Worm (Caenorhabditis elegans) whole organism, late embryonic: ENCODE measurements around the gene srg-65.

Experiments
- C08G9.2 ChIP-seq: sonication (generic microtip); optimal IDR thresholded peaks from 2 replicates; lab custom pipeline; 2016; ENCODE audit warnings: mild to moderate bottlenecking, missing genetic modification characterization, moderate library complexity, missing compliant biosample characterization
- C38D4.7 ChIP-seq: fragments of 200-800 bp; sonication (Bioruptor generic); optimal IDR thresholded peaks from 2 replicates; lab custom pipeline; 2018; ENCODE audit warnings: mild to moderate bottlenecking, missing genetic modification characterization, moderate library complexity, missing compliant biosample characterization
- K02D7.2 ChIP-seq: sonication (generic microtip); optimal IDR thresholded peaks from 2 replicates; lab custom pipeline; 2017; ENCODE audit warnings: mild to moderate bottlenecking, missing genetic modification characterization, missing compliant biosample characterization
- T23F11.4 ChIP-seq: fragments of 200-800 bp; sonication (Bioruptor generic); optimal IDR thresholded peaks from 2 replicates; lab custom pipeline; 2018; ENCODE audit warnings: mild to moderate bottlenecking, missing genetic modification characterization, missing compliant biosample characterization
- ama-1 ChIP-seq: fragments of 150-350 bp; optimal IDR thresholded peaks from 2 replicates; lab custom pipeline; 2014
- ceh-14 ChIP-seq: sonication (generic microtip); optimal IDR thresholded peaks from 2 replicates; lab custom pipeline; 2016; ENCODE audit warnings: missing genotype, missing genetic modification characterization, missing compliant biosample characterization
- ceh-19 ChIP-seq: fragments of 200-800 bp; sonication (Bioruptor generic); optimal IDR thresholded peaks from 2 replicates; lab custom pipeline; 2018; ENCODE audit warnings: mild to moderate bottlenecking, missing genetic modification characterization, missing compliant biosample characterization
- ceh-2 ChIP-seq: sonication (generic microtip); optimal IDR thresholded peaks from 2 replicates; lab custom pipeline; 2016; ENCODE audit warnings: missing genotype, missing genetic modification characterization, missing compliant biosample characterization
- ceh-22 ChIP-seq: sonication (generic microtip); optimal IDR thresholded peaks from 2 replicates; lab custom pipeline; 2017; ENCODE audit warnings: missing biosample characterization, missing genetic modification characterization
- ceh-31 ChIP-seq: sonication (generic microtip); optimal IDR thresholded peaks from 2 replicates; lab custom pipeline; 2016; ENCODE audit warnings: missing genetic modification characterization, missing compliant biosample characterization
- ceh-34 ChIP-seq: sonication (generic microtip); optimal IDR thresholded peaks from 2 replicates; lab custom pipeline; 2016; ENCODE audit warnings: mild to moderate bottlenecking, missing genetic modification characterization, missing compliant biosample characterization
- ceh-45 ChIP-seq: fragments of 200-800 bp; sonication (Bioruptor generic); IDR thresholded peaks from 2 replicates; pipeline ENCODE4 v1.3.6; 2022; ENCODE audit warnings: missing genetic modification reagents, missing genetic modification characterization, missing compliant biosample characterization
- che-1 ChIP-seq: sonication (generic microtip); optimal IDR thresholded peaks from 2 replicates; lab custom pipeline; 2016; ENCODE audit warnings: mild to moderate bottlenecking, missing genetic modification characterization, missing compliant biosample characterization
- dmd-4 ChIP-seq: sonication (generic microtip); optimal IDR thresholded peaks from 2 replicates; lab custom pipeline; 2016; ENCODE audit warnings: borderline replicate concordance, missing genetic modification characterization, missing compliant biosample characterization
- elt-2 ChIP-seq: sonication (generic microtip); optimal IDR thresholded peaks from 2 replicates; lab custom pipeline; 2016; ENCODE audit warnings: missing genetic modification reagents, missing genetic modification characterization, missing compliant biosample characterization
- elt-4 ChIP-seq: sonication (generic microtip); optimal IDR thresholded peaks from 2 replicates; lab custom pipeline; 2016; ENCODE audit warnings: missing genetic modification characterization, missing compliant biosample characterization
- eyg-1 ChIP-seq: sonication (generic microtip); optimal IDR thresholded peaks from 2 replicates; lab custom pipeline; 2016; ENCODE audit warnings: missing genotype, missing genetic modification characterization, missing compliant biosample characterization
- fax-1 ChIP-seq: sonication (generic microtip); optimal IDR thresholded peaks from 2 replicates; lab custom pipeline; 2016; ENCODE audit warnings: missing genotype, missing genetic modification characterization, missing compliant biosample characterization
- fkh-10 ChIP-seq: fragments of 150-350 bp; optimal IDR thresholded peaks from 2 replicates; lab custom pipeline; 2014; ENCODE audit warnings: missing biosample characterization, missing genetic modification reagents, missing genetic modification characterization
- gmeb-2 ChIP-seq: sonication (generic microtip); optimal IDR thresholded peaks from 2 replicates; lab custom pipeline; 2016; ENCODE audit warnings: missing genetic modification characterization, inconsistent platforms, missing compliant biosample characterization
- hlh-13 ChIP-seq: fragments of 200-800 bp; sonication (Bioruptor generic); optimal IDR thresholded peaks from 2 replicates; lab custom pipeline; 2018; ENCODE audit warnings: mild to moderate bottlenecking, missing genetic modification characterization, missing compliant biosample characterization
- hlh-15 ChIP-seq: sonication (generic microtip); optimal IDR thresholded peaks from 2 replicates; lab custom pipeline; 2016; ENCODE audit warnings: missing genetic modification characterization, missing compliant biosample characterization
- nfya-1 ChIP-seq: sonication (generic microtip); optimal IDR thresholded peaks from 2 replicates; lab custom pipeline; 2017; ENCODE audit warnings: missing genetic modification characterization, mild to moderate bottlenecking, missing compliant biosample characterization, antibody characterized with exemption, moderate library complexity
- npax-4 ChIP-seq: sonication (generic microtip); optimal IDR thresholded peaks from 2 replicates; lab custom pipeline; 2016; ENCODE audit warnings: missing genetic modification characterization, missing compliant biosample characterization
- odd-2 ChIP-seq: sonication (generic microtip); optimal IDR thresholded peaks from 2 replicates; lab custom pipeline; 2017; ENCODE audit warnings: antibody characterized with exemption, mild to moderate bottlenecking, missing genetic modification characterization, missing compliant biosample characterization
- pag-3 ChIP-seq: sonication (generic microtip); optimal IDR thresholded peaks from 2 replicates; lab custom pipeline; 2016; ENCODE audit warnings: missing compliant biosample characterization, missing genetic modification characterization, borderline replicate concordance
- pat-9 ChIP-seq: fragments of 200-800 bp; sonication (Bioruptor generic); optimal IDR thresholded peaks from 2 replicates; lab custom pipeline; 2018; ENCODE audit warnings: mild to moderate bottlenecking, missing genetic modification characterization, moderate library complexity, missing compliant biosample characterization
- pax-1 ChIP-seq: fragments of 150-350 bp; optimal IDR thresholded peaks from 2 replicates; lab custom pipeline; 2014; ENCODE audit warnings: missing biosample characterization, missing genetic modification characterization
- pqm-1 ChIP-seq: sonication (generic microtip); optimal IDR thresholded peaks from 2 replicates; lab custom pipeline; 2016; ENCODE audit warnings: missing genetic modification characterization, missing compliant biosample characterization
- pros-1 ChIP-seq: fragments of 150-350 bp; optimal IDR thresholded peaks from 2 replicates; lab custom pipeline; 2014; ENCODE audit warnings: missing biosample characterization, missing genetic modification reagents, missing genetic modification characterization
- ref-2 ChIP-seq: sonication (generic microtip); optimal IDR thresholded peaks from 2 replicates; lab custom pipeline; 2016; ENCODE audit warnings: missing genetic modification characterization, missing compliant biosample characterization
- rnt-1 ChIP-seq: sonication (generic microtip); optimal IDR thresholded peaks from 2 replicates; lab custom pipeline; 2016; ENCODE audit warnings: missing genetic modification characterization, missing compliant biosample characterization
- sdc-2 ChIP-seq: sonication (generic microtip); optimal IDR thresholded peaks from 2 replicates; lab custom pipeline; 2016; ENCODE audit warnings: missing genotype, missing genetic modification characterization, missing compliant biosample characterization
- sox-2 ChIP-seq: fragments of 200-800 bp; sonication (Bioruptor generic); IDR thresholded peaks from 2 replicates; pipeline ENCODE4 v1.3.6; 2022; ENCODE audit warnings: missing genetic modification reagents, missing genetic modification characterization, missing compliant biosample characterization
- sox-4 ChIP-seq: sonication (generic microtip); optimal IDR thresholded peaks from 2 replicates; lab custom pipeline; 2017; ENCODE audit warnings: mild to moderate bottlenecking, missing genetic modification characterization, inconsistent platforms, missing compliant biosample characterization
- tbx-2 ChIP-seq: sonication (generic microtip); optimal IDR thresholded peaks from 2 replicates; lab custom pipeline; 2016; ENCODE audit warnings: missing genetic modification characterization, missing compliant biosample characterization
- tbx-7 ChIP-seq: sonication (generic microtip); optimal IDR thresholded peaks from 2 replicates; lab custom pipeline; 2016; ENCODE audit warnings: missing genotype, missing genetic modification characterization, missing compliant biosample characterization
- unc-3 ChIP-seq, 2 experiments: fragments of 200-800 bp in 1 of 2; sonication (Bioruptor generic) in 1 of 2; sonication (generic microtip) in 1 of 2; conservative IDR thresholded peaks in 1 of 2; optimal IDR thresholded peaks in 1 of 2; 2 replicates each; pipeline versions ENCODE4 v1.3.6 to Lab custom; 2016 to 2022; ENCODE audit warnings: missing compliant biosample characterization in 2 of 2, missing genetic modification characterization in 2 of 2, missing genetic modification reagents in 1 of 2
- unc-42 ChIP-seq: sonication (generic microtip); optimal IDR thresholded peaks from 2 replicates; lab custom pipeline; 2016; ENCODE audit warnings: missing genotype, missing genetic modification characterization, missing compliant biosample characterization
- unc-55 ChIP-seq: sonication (generic microtip); optimal IDR thresholded peaks from 2 replicates; lab custom pipeline; 2017; ENCODE audit warnings: missing biosample characterization, missing genetic modification reagents, missing genetic modification characterization
- unc-86 ChIP-seq: sonication (generic microtip); optimal IDR thresholded peaks from 2 replicates; lab custom pipeline; 2016; ENCODE audit warnings: missing genetic modification characterization, missing compliant biosample characterization
- zip-5 ChIP-seq: sonication (generic microtip); optimal IDR thresholded peaks from 2 replicates; lab custom pipeline; 2016; ENCODE audit warnings: missing genetic modification characterization, missing compliant biosample characterization
- ztf-16 ChIP-seq: sonication (generic microtip); optimal IDR thresholded peaks from 2 replicates; lab custom pipeline; 2017; ENCODE audit warnings: missing genetic modification characterization, missing compliant biosample characterization

The srg-65 gene

ce11 chrV:5459806-5460205 is 25.0 kb downstream of the srg-65 start, which contains the start of gene ZC317.2:
Gene ZC317.2, plus strand, starts transcription at chrV:5460106.
- no peak for TF ChIP-seq pros-1 (tag; lab: Kevin White, UChicago)
- TF ChIP-seq sox-4 (tag; lab: Kevin White, UChicago) = no peak
- no peak for TF ChIP-seq ref-2
- no peak for TF ChIP-seq ceh-22 (tag; lab: Kevin White, UChicago)

- no peak for TF ChIP-seq unc-3 (GFP tag; conservative IDR thresholded peaks at IDR 0.05; lab: Robert Waterston, UW)
- no peak for TF ChIP-seq unc-3 (tag; optimal IDR thresholded peaks at IDR 0.05; lab: Kevin White, UChicago)
- TF ChIP-seq gmeb-2 (tag; lab: Kevin White, UChicago) = no peak
- no peak for TF ChIP-seq elt-2 (tag; lab: Kevin White, UChicago)
- TF ChIP-seq pqm-1 = no peak
- TF ChIP-seq pag-3 = no peak
- no peak for TF ChIP-seq K02D7.2
- no peak for TF ChIP-seq ceh-19 (GFP tag; lab: Kevin White, UChicago)
- no peak for TF ChIP-seq tbx-7 (tag; lab: Kevin White, UChicago)
- no peak for TF ChIP-seq pat-9 (tag; lab: Kevin White, UChicago)
- no peak for TF ChIP-seq pros-1 (tag; lab: Kevin White, UChicago)
- no peak for TF ChIP-seq rnt-1 (tag; lab: Kevin White, UChicago)
- no peak for TF ChIP-seq ceh-34 (tag; lab: Kevin White, UChicago)
- TF ChIP-seq che-1 = no peak
- TF ChIP-seq ztf-16 (tag; lab: Kevin White, UChicago) = no peak
- TF ChIP-seq sdc-2 (tag; lab: Kevin White, UChicago) = no peak
- TF ChIP-seq fax-1 (tag; lab: Kevin White, UChicago) = no peak
- TF ChIP-seq elt-4 = no peak
- no peak for TF ChIP-seq hlh-15
- no peak for TF ChIP-seq zip-5 (tag; lab: Kevin White, UChicago)
Observed at ce11 chrV:5454955-5455354, 29.8 kb downstream of the srg-65 start.

DNA sequence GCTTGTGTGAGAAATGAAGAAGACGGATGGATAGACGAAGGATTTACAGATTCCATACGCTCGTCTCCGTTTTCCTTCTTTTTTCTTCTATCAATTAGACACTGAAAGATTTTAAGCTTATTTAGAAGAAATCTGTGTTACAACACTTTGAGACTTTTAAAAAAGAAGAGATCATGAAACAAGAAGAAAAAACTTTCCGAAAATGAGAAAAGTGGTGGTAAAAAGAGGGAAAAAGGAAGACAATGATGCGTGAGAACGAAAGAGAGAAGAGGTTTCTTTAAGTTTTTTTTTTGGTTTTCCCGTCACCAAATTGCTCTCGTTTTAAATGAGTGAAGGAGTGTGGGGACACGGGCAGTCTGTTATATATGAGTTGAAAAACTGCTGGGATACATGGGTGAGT is 31.2 kb downstream of the srg-65 start, which contains the start of gene glc-3:
glc-3 (minus strand) TSS at position 101 of the 400 bp plus-strand sequence.
- no peak for TF ChIP-seq unc-42 (tag; lab: Kevin White, UChicago)
- no peak for TF ChIP-seq ama-1
- no peak for TF ChIP-seq unc-3 (GFP tag; conservative IDR thresholded peaks at IDR 0.05; lab: Robert Waterston, UW)
- TF ChIP-seq unc-3 (tag; optimal IDR thresholded peaks at IDR 0.05; lab: Kevin White, UChicago) = no peak
- TF ChIP-seq T23F11.4 (GFP tag; lab: Kevin White, UChicago) = no peak
- no peak for TF ChIP-seq nfya-1 (tag; lab: Kevin White, UChicago)
- no peak for TF ChIP-seq odd-2
- no peak for TF ChIP-seq fkh-10 (GFP tag; lab: Kevin White, UChicago)
- TF ChIP-seq unc-55 = no peak
- no peak for TF ChIP-seq pqm-1
- TF ChIP-seq pros-1 (tag; lab: Kevin White, UChicago) = no peak
- no peak for TF ChIP-seq ceh-31 (tag; lab: Kevin White, UChicago)
- no peak for TF ChIP-seq hlh-13
- TF ChIP-seq pax-1 (tag; lab: Kevin White, UChicago) = no peak
- no peak for TF ChIP-seq ceh-14 (tag; lab: Kevin White, UChicago)
- TF ChIP-seq ceh-2 (tag; lab: Kevin White, UChicago) = no peak
- no peak for TF ChIP-seq dmd-4 (tag; lab: Kevin White, UChicago)
- no peak for TF ChIP-seq C08G9.2 (tag; lab: Kevin White, UChicago)
- no peak for TF ChIP-seq eyg-1 (tag; lab: Kevin White, UChicago)
- no peak for TF ChIP-seq C38D4.7 (GFP tag; lab: Kevin White, UChicago)

- no peak for TF ChIP-seq ceh-14 (tag; lab: Kevin White, UChicago)
- TF ChIP-seq K02D7.2 = no peak
- TF ChIP-seq unc-86 (tag; lab: Kevin White, UChicago) = no peak
- TF ChIP-seq pqm-1 = no peak
- no peak for TF ChIP-seq unc-42 (tag; lab: Kevin White, UChicago)
- TF ChIP-seq tbx-2 (tag; lab: Kevin White, UChicago) = no peak
- TF ChIP-seq fax-1 (tag; lab: Kevin White, UChicago) = no peak
- no peak for TF ChIP-seq ceh-45 (GFP tag; lab: Robert Waterston, UW)
- TF ChIP-seq C08G9.2 (tag; lab: Kevin White, UChicago) = no peak
- TF ChIP-seq gmeb-2 (tag; lab: Kevin White, UChicago) = no peak
- TF ChIP-seq ref-2 = no peak
- TF ChIP-seq sox-2 (GFP tag; lab: Robert Waterston, UW) = no peak
- no peak for TF ChIP-seq npax-4
- no peak for TF ChIP-seq T23F11.4 (GFP tag; lab: Kevin White, UChicago)
- TF ChIP-seq, all 69 proteins: peak for 0
Observed at ce11 chrV:5450742-5451141, 34.0 kb downstream of the srg-65 start.
